Worm (Caenorhabditis elegans): ENCODE data around the gene swsn-3.

The swsn-3 gene

DNA sequence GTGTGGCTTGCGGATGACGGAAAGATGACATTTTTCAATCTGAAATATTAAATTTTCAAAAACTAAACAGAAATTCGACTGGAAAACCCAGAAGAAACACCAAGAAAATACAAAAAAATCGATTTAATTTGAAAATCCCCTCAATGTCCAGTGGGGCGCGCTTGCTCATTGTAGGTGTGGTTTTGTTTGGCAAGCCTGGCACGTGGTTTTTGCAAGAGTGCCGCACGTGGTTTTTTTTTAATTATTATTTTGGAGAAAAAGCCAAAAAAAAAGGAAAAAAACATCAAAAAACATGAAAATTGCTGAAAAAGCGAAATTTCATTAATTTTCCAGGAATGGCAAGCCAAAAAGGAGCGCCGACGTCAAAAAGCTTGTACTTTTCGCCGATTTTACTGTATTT lies at the start of gene swsn-3 (continued):
- TF ChIP-seq lin-35 (GFP tag; optimal IDR thresholded peaks at IDR 0.05), result peak in 1 of 3 experiments; percentile 89
- peak; percentile 86 for TF ChIP-seq rcor-1 (GFP tag; IDR thresholded peaks at IDR 0.05)
- TF ChIP-seq F57C9.4 (tag; optimal IDR thresholded peaks at IDR 0.05), result no peak
- TF ChIP-seq ceh-40 (GFP tag; IDR thresholded peaks at IDR 0.05), result no peak
- TF ChIP-seq cebp-1 (GFP tag; IDR thresholded peaks at IDR 0.05), result no peak
- TF ChIP-seq cebp-1 (tag; optimal IDR thresholded peaks at IDR 0.05), result peak; percentile 76
- no peak for TF ChIP-seq die-1 (tag; optimal IDR thresholded peaks at IDR 0.05)
- no peak for TF ChIP-seq somi-1 (GFP tag; optimal IDR thresholded peaks at IDR 0.05)
- TF ChIP-seq mxl-1 (tag; optimal IDR thresholded peaks at IDR 0.05), result peak; percentile 32
- TF ChIP-seq hmg-1.2 (GFP tag; IDR thresholded peaks at IDR 0.05), result peak; percentile 59
- TF ChIP-seq chd-7 (tag; optimal IDR thresholded peaks at IDR 0.05), result no peak
- TF ChIP-seq dox-1 (GFP tag; IDR thresholded peaks at IDR 0.05), result peak; percentile 87
- TF ChIP-seq attf-5 (GFP tag; optimal IDR thresholded peaks at IDR 0.05), result peak; percentile 99
- no peak for TF ChIP-seq tbx-9 (tag; optimal IDR thresholded peaks at IDR 0.05; ENCODE audit: borderline replicate concordance)
- TF ChIP-seq lir-1 (GFP tag; conservative IDR thresholded peaks at IDR 0.05), result peak; percentile 41; the same call in 1 of the 2 replicates
- TF ChIP-seq F33H1.4 (GFP tag; IDR thresholded peaks at IDR 0.05), result peak; percentile 71
- no peak for TF ChIP-seq dpff-1 (tag; optimal IDR thresholded peaks at IDR 0.05)
- TF ChIP-seq sptf-2 (GFP tag; optimal IDR thresholded peaks at IDR 0.05), result no peak
- TF ChIP-seq hlh-26 (GFP tag; conservative IDR thresholded peaks at IDR 0.05), result no peak
- peak; percentile 68 for TF ChIP-seq snpc-1.1 (tag; optimal IDR thresholded peaks at IDR 0.05; ENCODE audit: insufficient read depth)
- peak; percentile 56 to 88 for TF ChIP-seq rec-8 (tag; optimal IDR thresholded peaks at IDR 0.05)
- no peak for TF ChIP-seq F10E7.11 (tag; optimal IDR thresholded peaks at IDR 0.05)
- TF ChIP-seq C06A6.2 (GFP tag; conservative IDR thresholded peaks at IDR 0.05), result peak; percentile 79
- TF ChIP-seq ztf-3 (GFP tag; optimal IDR thresholded peaks at IDR 0.05), result no peak
- TF ChIP-seq bed-1 (GFP tag; IDR thresholded peaks at IDR 0.05), result no peak
- TF ChIP-seq ceh-79 (tag; optimal IDR thresholded peaks at IDR 0.05), result no peak
- no peak for TF ChIP-seq nhr-90 (tag; optimal IDR thresholded peaks at IDR 0.05)
- TF ChIP-seq F52B5.7 (tag; optimal IDR thresholded peaks at IDR 0.05), result peak; percentile 19
- no peak for TF ChIP-seq F22D6.2 (tag; optimal IDR thresholded peaks at IDR 0.05)
- peak; percentile 72 for TF ChIP-seq lsy-27 (tag; optimal IDR thresholded peaks at IDR 0.05; ENCODE audit: borderline replicate concordance, insufficient read depth)
- no peak for TF ChIP-seq T26A5.8 (tag; optimal IDR thresholded peaks at IDR 0.05)
- TF ChIP-seq F55B11.4 (tag; optimal IDR thresholded peaks at IDR 0.05; ENCODE audit: borderline replicate concordance, insufficient read depth), result no peak
- TF ChIP-seq lin-54 (GFP tag; optimal IDR thresholded peaks at IDR 0.05), result peak; percentile 86
- TF ChIP-seq mcd-1 (GFP tag; IDR thresholded peaks at IDR 0.05), result peak; percentile 97
- TF ChIP-seq lsl-1 (GFP tag; optimal IDR thresholded peaks at IDR 0.05), result peak; percentile 75
- TF ChIP-seq ceh-100 (GFP tag; IDR thresholded peaks at IDR 0.05), result peak; percentile 82
- no peak for TF ChIP-seq ama-1 (optimal IDR thresholded peaks at IDR 0.05)
- TF ChIP-seq ama-1 (GFP tag; optimal IDR thresholded peaks at IDR 0.05), result peak; percentile 20 to 72
- no peak for TF ChIP-seq ets-4 (GFP tag; optimal IDR thresholded peaks at IDR 0.05)
- peak; percentile 50 for TF ChIP-seq efl-1 (GFP tag; optimal IDR thresholded peaks at IDR 0.05)
- peak; percentile 47 for TF ChIP-seq rpc-1 (optimal IDR thresholded peaks at IDR 0.05)
- peak; percentile 1 for TF ChIP-seq rpc-1 (tag; optimal IDR thresholded peaks at IDR 0.05)
- no peak for TF ChIP-seq fkh-3 (tag; optimal IDR thresholded peaks at IDR 0.05)
- TF ChIP-seq zfh-2 (GFP tag; conservative IDR thresholded peaks at IDR 0.05), result no peak
- TF ChIP-seq B0261.1 (tag; optimal IDR thresholded peaks at IDR 0.05), result no peak
- no peak for TF ChIP-seq Y79H2A.3 (GFP tag; conservative IDR thresholded peaks at IDR 0.05)
- TF ChIP-seq F57A8.1 (GFP tag; optimal IDR thresholded peaks at IDR 0.05), result no peak
- peak; percentile 84 for TF ChIP-seq madf-6 (GFP tag; IDR thresholded peaks at IDR 0.05)
- peak; percentile 73 for TF ChIP-seq snpc-4 (GFP tag; optimal IDR thresholded peaks at IDR 0.05)
- peak; percentile 11 to 70 (median 62) for TF ChIP-seq snpc-4 (tag; optimal IDR thresholded peaks at IDR 0.05)

All from whole organism, young adult.